Worm (Caenorhabditis elegans) whole organism, early embryonic: Measurements from ENCODE around the gene T15B7.8.

Experiments used
- B0310.2 ChIP-seq: sonication (generic microtip); optimal IDR thresholded peaks from 2 replicates; lab custom pipeline; 2016; ENCODE audit warnings: mild to moderate bottlenecking, missing genetic modification characterization, missing compliant biosample characterization
- F13C5.2 ChIP-seq: sonication (generic microtip); optimal IDR thresholded peaks from 2 replicates; lab custom pipeline; 2017; ENCODE audit warnings: mild to moderate bottlenecking, missing genetic modification characterization, inconsistent platforms, missing compliant biosample characterization
- aly-1 ChIP-seq: sonication (generic microtip); optimal IDR thresholded peaks from 2 replicates; lab custom pipeline; 2016; ENCODE audit warnings: missing genetic modification characterization, missing compliant biosample characterization
- ama-1 ChIP-seq: fragments of 150-350 bp; optimal IDR thresholded peaks from 2 replicates; lab custom pipeline; 2014
- ets-7 ChIP-seq: sonication (generic microtip); optimal IDR thresholded peaks from 2 replicates; lab custom pipeline; 2016; ENCODE audit warnings: missing genotype, missing genetic modification characterization, missing compliant biosample characterization
- flt-1 ChIP-seq: fragments of 200-800 bp; sonication (Bioruptor generic); IDR thresholded peaks from 2 replicates; pipeline ENCODE4 v1.3.6; 2022; ENCODE audit warnings: missing genetic modification characterization, missing compliant biosample characterization
- hmg-4 ChIP-seq: fragments of 200-800 bp; sonication (Bioruptor generic); optimal IDR thresholded peaks from 2 replicates; lab custom pipeline; 2018; ENCODE audit warnings: mild to moderate bottlenecking, missing genetic modification characterization, missing compliant biosample characterization
- hnd-1 ChIP-seq: sonication (generic microtip); optimal IDR thresholded peaks from 2 replicates; lab custom pipeline; 2016; ENCODE audit warnings: missing genetic modification characterization, missing compliant biosample characterization
- pes-1 ChIP-seq: fragments of 200-800 bp; sonication (Bioruptor generic); IDR thresholded peaks from 2 replicates; pipeline ENCODE4 v1.3.6; 2022; ENCODE audit warnings: missing genetic modification reagents, missing genetic modification characterization, missing compliant biosample characterization
- scrt-1 ChIP-seq: fragments of 200-800 bp; sonication (Bioruptor generic); IDR thresholded peaks from 2 replicates; pipeline ENCODE4 v1.3.6; 2022; ENCODE audit warnings: missing genetic modification characterization, missing compliant biosample characterization
- sea-1 ChIP-seq: fragments of 200-800 bp; sonication (Bioruptor generic); conservative IDR thresholded peaks from 2 replicates; pipeline ENCODE4 v1.3.6; 2022; ENCODE audit warnings: missing genetic modification characterization, missing compliant biosample characterization
- tbx-11 ChIP-seq: fragments of 200-800 bp; sonication (Bioruptor generic); IDR thresholded peaks from 2 replicates; pipeline ENCODE4 v1.3.6; 2022; ENCODE audit warnings: missing genetic modification characterization, missing compliant biosample characterization
- tbx-37 ChIP-seq: fragments of 200-800 bp; sonication (Bioruptor generic); conservative IDR thresholded peaks from 2 replicates; pipeline ENCODE4 v1.3.6; 2022; ENCODE audit warnings: missing genetic modification reagents, missing genetic modification characterization, missing compliant biosample characterization
- tra-4 ChIP-seq: sonication (generic microtip); optimal IDR thresholded peaks from 2 replicates; lab custom pipeline; 2017; ENCODE audit warnings: missing genetic modification characterization, missing compliant biosample characterization

DNA sequence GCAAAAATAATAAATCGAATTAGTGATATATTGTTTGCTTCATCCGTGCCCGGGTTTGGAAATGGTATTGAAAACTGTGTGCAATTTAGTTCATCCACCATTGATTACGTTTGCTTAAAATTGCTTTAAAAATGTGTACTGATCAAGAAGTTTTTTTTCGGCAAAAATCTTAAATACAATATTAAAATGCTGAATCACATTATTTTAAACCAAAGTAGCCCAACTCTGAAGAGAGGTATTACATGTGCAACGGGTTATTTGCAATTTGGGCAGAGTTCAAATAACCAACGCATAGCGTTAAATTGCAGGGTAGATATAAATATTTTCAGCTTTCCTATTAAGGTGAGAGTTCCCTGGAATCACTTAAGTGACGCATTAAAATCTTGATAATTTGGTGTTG is 4.4 kb upstream of the T15B7.8 start, which contains the start of gene dmsr-14:
- TF ChIP-seq ama-1 (lab: Kevin White, UChicago) (no peak), tra-4 (tag; lab: Kevin White, UChicago) (no peak), hnd-1 (tag; lab: Kevin White, UChicago) (no peak), scrt-1 (GFP tag; lab: Robert Waterston, UW) (no peak), ets-7 (tag; lab: Kevin White, UChicago) (no peak), aly-1 (tag; lab: Kevin White, UChicago) (no peak), tbx-37 (no peak), flt-1 (GFP tag; lab: Robert Waterston, UW) (no peak), F13C5.2 (tag; lab: Kevin White, UChicago) (no peak), hmg-4 (GFP tag; lab: Kevin White, UChicago) (no peak), sea-1 (GFP tag; lab: Robert Waterston, UW) (no peak), pes-1 (GFP tag; lab: Robert Waterston, UW) (no peak), B0310.2 (tag; lab: Kevin White, UChicago) (no peak), tbx-11 (GFP tag; lab: Robert Waterston, UW) (no peak)
